Fruit fly (Drosophila melanogaster) ovary, adult (tissue): ENCODE data around the gene sa.

Experiments used
- CG17801 ChIP-seq: fragments of 200-800 bp; optimal IDR thresholded peaks from 2 replicates; lab custom pipeline; 2019; ENCODE audit warnings: missing biosample characterization, mild to moderate bottlenecking, missing genetic modification characterization, moderate library complexity; ENCODE audit not compliant: partially characterized antibody

Gene sa

DNA sequence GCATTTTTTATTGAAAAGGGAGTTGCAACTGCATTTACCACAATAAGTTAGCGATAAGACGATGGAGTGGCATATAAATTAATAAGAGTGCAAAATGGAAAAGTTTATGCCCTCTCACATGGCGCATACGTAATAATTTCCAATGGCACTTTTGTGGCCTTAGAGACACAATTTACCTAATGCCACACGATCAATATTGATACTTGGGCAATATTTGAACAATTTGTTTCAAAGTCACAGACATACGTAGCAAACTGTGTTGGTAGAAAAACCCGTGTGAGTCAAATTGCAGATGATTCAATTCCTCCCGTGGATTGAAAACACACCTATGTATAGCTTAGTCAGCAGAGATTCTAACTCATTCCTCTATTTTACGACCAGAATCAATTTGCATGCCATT is 5.6 kb upstream of the sa start:
- no peak for TF ChIP-seq CG17801 (GFP tag; lab: Kevin White, UChicago)

DNA sequence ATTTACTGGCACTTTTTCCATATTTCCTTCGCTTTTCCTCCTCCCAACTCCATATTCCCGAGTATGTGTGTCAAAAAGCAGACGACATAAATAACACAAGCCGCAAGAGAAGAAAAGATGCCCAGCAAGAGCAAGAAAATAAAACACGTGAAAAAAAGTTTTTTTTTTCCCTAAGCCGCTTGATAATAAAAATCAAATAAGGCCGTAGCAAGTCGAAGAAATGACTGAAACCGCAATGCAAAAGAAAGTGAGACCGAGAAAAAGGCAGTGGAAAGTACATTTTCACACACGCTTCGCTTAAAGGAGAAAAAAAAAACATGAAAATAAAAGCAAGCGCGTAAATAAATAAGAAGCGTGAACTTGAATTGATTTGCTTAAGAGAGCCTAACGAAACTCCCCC is 4.0 kb downstream of the sa start:
- TF ChIP-seq CG17801 (GFP tag; lab: Kevin White, UChicago) = no peak

DNA sequence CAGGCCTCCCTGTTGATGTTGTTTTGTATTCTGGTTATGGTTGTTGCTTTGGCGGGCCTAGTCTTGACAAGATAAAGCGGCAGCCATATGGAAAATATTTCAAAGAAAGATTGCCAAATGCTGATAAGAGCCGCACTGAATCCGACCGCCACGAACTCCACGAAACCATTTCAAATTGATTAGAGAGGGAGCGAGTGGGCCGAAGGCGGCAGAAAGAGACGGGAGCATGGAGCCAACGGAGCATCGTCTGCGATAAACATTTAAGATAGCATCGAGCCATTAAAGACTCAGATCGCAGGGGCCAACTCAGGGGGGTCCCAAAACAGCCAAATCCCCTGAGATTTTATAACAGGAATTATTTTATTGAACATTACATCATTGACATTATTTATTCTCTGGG is 6.3 kb downstream of the sa start:
- TF ChIP-seq CG17801 (GFP tag; lab: Kevin White, UChicago) = no peak

DNA sequence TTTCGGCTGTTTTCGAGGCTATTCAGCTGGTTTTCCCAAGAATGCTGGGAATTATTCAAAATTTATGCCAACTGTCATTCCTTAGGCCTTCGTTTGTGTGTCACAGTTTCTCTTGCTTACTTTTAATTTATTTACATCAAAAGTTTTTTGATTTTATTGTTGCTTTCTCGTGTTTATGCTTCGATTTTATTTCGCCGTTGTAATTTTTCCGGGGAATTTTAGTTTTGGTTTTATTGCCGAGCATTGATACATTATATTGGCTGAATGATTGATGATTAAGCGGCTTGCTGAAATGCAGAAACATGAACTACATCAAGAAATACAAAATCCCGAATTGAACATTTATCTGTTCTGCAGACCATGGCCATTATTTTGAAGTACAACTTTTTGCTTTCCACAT is 8.4 kb downstream of the sa start:
- TF ChIP-seq CG17801 (GFP tag; lab: Kevin White, UChicago) = no peak

DNA sequence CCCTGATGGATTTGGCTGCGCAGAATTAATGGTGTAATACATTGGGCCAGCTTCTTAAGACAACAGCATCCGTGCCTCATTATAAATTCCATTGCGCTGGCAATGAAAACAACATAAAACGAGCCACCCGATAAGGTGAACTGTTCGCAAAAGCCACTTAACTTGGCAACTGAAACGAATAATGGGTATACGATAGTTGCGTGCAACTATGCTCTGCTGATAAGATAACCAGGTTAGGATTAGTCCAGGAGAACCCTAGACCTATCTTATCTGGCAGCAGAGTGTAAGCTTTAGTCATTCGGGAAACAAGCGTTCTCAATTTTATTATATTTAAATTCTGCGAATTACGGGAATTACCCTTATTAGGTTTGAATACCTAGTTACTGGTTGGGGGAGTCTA is 16.1 kb downstream of the sa start:
- TF ChIP-seq CG17801 (GFP tag; lab: Kevin White, UChicago) = no peak

DNA sequence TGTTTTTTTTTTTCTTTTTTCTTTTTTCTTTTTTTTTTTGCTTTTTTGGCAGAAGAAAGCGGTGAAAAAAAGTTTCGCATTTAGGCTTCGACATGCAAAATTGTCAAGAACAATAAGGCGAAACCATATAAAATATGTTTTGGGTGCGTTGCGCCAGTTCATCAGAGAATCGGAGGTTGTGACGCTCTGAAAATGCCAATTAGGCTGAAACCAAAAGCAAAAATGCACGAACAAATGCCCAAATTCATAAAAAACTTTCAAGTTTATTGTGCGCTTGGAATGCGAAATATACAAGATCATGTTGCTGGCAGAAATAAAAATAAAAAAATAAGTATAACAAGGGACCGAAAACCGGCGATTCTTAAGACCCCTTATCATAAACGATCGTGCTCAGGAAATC is 16.8 kb downstream of the sa start:
- TF ChIP-seq CG17801 (GFP tag; lab: Kevin White, UChicago) = peak; percentile 44

DNA sequence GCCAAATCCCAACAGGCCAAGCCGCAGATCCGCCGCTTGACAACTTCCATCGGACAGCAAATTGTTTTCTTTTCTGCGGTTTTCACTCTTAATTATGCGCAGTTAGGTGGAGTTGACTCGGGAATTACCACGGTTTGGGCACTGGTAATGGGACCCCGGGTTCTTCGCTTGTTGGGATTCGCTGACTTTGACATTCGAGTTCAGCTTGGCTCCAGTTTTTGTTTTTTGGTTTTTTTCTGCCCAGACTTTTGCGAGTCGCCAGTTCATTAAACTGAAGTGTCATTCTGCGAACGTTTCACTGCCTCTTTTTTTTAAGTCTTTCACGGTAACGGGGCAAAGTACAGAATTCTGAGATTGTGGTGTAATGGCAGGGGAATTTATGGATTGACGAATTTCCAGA is 17.7 kb downstream of the sa start:
- peak; percentile 24 for TF ChIP-seq CG17801 (GFP tag; lab: Kevin White, UChicago)

DNA sequence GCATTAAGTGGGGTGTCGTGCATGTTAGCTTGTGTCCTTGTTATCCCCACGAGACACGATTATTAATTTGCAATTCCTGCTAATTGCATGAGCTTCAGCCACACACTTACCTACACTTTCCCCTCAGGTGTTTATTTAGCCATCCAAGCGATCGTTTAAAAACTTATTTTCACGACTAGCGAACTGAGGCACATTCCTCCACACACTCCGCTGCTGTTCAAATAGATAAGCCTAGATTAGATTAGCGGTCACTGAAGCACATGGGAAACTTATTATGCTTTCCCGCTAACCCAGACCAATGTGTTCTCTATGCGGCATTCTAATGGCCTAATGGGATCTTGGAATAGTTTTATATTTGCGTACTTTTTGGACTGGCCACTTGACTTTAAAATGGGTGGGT is 19.6 kb downstream of the sa start:
- TF ChIP-seq CG17801 (GFP tag; lab: Kevin White, UChicago) = no peak

DNA sequence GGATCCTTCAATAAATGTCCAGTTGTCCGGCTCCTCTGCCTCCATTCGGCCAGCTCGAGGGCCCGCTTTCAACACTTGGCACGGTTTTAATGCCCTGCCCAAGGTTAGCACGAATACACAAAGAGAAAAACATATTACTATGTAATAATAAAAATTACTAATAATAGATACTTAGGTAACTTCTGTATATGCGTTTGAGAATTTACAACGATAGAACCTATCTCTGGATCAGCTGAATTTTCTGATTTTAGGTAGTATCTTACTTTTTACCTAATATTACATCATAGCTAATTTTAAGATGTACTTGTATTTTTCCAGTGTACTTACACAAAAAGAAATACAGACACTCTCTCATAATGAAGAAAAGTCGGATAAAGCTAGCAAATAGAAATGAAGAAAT is 20.8 kb downstream of the sa start:
- TF ChIP-seq CG17801 (GFP tag; lab: Kevin White, UChicago) = no peak

DNA sequence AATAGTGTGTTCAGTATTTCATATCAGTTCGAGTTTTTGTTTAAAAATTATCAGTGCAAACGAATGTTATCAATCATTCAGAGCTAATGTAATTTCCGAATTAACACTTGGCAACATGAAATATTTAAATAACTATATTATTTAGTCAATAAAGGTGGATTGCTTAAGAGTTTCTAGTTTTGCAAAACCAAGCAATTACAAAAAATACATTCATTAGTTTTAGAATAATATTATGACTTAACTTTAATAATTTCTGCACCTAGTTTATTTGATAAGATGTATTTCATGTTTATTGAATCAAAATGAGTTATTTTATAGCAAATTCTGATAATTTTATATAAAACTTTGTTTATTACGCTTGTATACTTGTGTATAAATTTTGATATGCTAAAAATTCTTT is 23.1 kb downstream of the sa start:
- no peak for TF ChIP-seq CG17801 (GFP tag; lab: Kevin White, UChicago)

DNA sequence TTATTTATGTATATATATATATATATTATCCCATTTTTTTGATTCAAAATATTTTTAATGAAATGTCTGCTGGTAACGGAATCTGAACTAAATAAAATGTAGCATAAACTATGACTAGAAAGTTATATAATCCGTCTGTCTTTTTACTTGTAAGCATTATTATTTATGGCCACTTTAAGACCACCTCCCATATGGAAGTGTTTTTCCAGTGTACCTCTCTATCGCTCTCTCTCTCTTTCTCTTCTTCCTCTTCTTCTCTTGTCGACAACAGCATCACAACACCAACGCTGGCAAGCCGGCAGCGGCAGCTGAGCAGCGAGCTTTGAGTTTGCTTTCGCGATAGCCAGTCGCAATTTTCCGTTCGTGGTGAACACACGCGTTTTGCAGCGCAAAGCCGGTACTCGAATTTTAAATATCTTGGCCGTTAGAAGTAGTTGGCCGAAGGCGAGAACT is 24.4 kb downstream of the sa start, which contains the start of gene rgn:
rgn (plus strand) TSS at position 344 of the 453 bp plus-strand sequence.
- TF ChIP-seq CG17801 (GFP tag; lab: Kevin White, UChicago) = peak; percentile 45

DNA sequence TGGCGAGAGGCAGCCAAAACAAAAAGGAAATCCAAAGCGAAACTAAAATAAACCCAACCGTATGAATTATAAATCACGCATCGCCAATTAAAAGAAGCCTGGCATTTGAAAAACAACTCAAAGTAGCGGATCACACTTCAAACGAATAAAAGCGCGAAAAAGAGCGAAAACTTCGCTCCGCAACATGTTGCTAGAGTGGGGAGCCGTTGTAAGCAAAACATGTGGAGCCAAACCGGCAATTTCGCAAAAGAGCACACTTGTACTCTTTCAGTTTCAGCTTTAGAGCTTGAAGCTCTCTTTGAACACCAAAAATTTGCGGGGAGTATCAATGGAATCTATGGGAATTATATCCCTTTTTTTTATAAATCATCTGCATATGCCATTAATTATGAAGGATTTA is 24.8 kb downstream of the sa start:
- no peak for TF ChIP-seq CG17801 (GFP tag; lab: Kevin White, UChicago)

DNA sequence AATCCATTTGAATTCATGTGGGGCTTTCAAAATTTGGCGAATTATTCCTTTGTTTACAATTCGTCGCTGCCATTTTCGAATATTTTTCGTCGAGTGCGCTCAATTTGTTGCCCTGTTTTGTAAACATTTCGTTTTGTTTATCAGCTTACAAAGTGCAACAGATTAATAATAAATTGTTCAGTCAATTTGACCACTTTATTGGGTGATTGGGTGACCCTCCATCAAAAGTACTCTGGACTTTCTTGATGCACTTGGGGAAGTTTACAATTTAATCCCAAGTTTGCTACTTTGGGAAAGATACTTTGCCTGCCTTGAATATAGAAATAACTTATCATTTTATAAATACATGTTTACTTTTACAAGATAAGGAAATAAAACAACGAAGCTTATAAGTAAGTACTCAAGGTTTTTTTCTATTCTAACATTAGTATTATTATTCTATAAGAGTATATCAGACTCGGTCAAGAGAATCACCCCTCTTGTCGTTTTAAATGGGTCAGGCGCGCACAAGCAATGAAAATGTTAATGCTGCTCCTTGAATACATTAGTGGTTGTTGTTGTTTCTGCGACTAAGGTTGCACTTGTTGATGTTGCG is 25.9 kb downstream of the sa start:
- TF ChIP-seq CG17801 (GFP tag; lab: Kevin White, UChicago) = no peak

DNA sequence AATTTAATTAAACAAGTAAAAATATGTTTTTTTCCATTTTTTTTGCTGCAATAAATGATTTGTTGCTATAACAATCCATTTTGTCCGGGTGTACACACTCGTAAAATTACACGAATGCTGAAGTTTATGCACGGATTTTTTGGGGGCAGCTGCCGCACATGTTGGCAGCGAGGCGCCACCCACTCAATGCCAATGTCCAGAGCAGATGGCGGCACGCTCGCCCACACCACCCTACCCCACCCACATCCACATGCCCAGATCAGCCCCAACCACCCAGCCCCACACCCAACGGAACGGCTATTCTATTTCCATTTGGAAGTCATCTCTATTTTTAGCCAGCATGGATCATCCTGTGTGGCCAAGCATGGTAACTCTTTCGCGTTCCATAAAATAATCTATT is 26.4 kb downstream of the sa start:
- TF ChIP-seq CG17801 (GFP tag; lab: Kevin White, UChicago) = no peak

DNA sequence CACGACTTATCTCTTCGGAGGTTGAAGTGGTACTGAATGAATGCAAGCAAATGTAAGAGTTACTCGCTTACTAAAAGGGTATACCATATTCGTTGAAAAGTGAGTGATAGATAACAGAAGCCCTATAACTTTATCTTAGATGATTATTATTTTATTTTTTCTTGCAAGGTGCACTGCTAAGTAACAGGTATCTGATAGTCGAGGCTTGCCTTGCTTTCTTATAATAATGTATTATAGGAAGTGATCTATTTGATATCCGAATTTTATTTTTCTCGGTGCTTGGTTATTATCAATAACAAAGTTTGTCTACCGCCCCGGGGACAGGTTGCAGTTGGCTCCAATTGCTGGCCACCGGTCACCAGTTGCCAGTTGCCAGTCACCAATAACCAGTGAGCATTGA is 35.3 kb downstream of the sa start:
- TF ChIP-seq CG17801 (GFP tag; lab: Kevin White, UChicago) = no peak

DNA sequence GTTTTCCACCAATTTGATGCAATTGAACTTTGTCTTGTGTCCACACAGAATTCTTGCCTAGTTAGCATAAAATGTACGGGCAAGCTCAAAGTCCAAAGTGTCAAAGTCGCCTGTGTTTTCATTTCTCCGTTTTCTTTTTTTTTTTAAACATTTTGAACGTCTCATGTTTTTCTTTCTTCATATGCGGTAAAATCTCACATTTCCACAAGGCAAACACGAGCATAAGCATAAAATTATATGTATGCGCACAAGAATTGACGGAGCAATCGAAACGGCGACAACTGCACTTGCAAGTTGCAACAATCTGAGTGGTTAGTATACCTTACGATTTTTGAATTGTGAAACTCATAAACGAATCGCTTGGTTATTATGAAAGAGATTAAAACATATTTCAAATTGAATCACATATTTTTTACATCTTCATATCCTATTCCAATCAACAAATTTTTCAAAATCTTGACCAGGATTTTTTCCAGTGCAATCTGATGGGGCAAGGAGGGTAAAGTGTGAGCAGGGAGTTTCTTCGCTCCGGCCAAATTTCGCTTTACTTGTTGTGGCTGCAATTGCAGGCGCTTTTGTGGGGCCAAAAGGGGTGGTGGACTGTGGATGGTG is 42.5 kb downstream of the sa start:
- peak; percentile 42 for TF ChIP-seq CG17801 (GFP tag; lab: Kevin White, UChicago)
